Fruit fly (Drosophila melanogaster): ENCODE data around the gene RpS27.

Gene RpS27

dm6 chr3R:25235362-25235761, 12.0 kb downstream of the RpS27 start, which contains the start of gene Sil1:
Gene Sil1, minus strand, starts transcription at chr3R:25235529.
- TF ChIP-seq pum (GFP tag; optimal IDR thresholded peaks at IDR 0.05) (no peak), klu (GFP tag; IDR thresholded peaks at IDR 0.05) (no peak), MESR4 (GFP tag; optimal IDR thresholded peaks at IDR 0.05) (peak; percentile 50), Ssrp (tag; optimal IDR thresholded peaks at IDR 0.05) (no peak), B-H1 (GFP tag; IDR thresholded peaks at IDR 0.05) (no peak), CG13775 (GFP tag; optimal IDR thresholded peaks at IDR 0.05) (no peak), dmrt11E (tag; optimal IDR thresholded peaks at IDR 0.05) (no peak), CG15514 (GFP tag; optimal IDR thresholded peaks at IDR 0.05) (peak; percentile 99), tx (GFP tag; optimal IDR thresholded peaks at IDR 0.05) (no peak), CG15269 (tag; optimal IDR thresholded peaks at IDR 0.05) (no peak), CG1603 (tag; optimal IDR thresholded peaks at IDR 0.05) (peak; percentile 67), CG31365 (tag; optimal IDR thresholded peaks at IDR 0.05) (no peak), Dp (GFP tag; optimal IDR thresholded peaks at IDR 0.05) (peak; percentile 84), CG2678 (tag; optimal IDR thresholded peaks at IDR 0.05) (no peak), dpn (GFP tag; optimal IDR thresholded peaks at IDR 0.05) (no peak), Dref (GFP tag; IDR thresholded peaks at IDR 0.05) (peak; percentile 22; the same call in 1 of the 2 replicates), CG10979 (tag; optimal IDR thresholded peaks at IDR 0.05) (no peak), row (GFP tag; IDR thresholded peaks at IDR 0.05) (0 out of 3 replicates have a peak, but pooled peaks have one; percentile 5), amos (GFP tag; IDR thresholded peaks at IDR 0.05; ENCODE audit: partially characterized antibody) (peak; percentile 33; the same call in 1 of the 2 replicates), pan (optimal IDR thresholded peaks at IDR 0.05) (no peak), pan (GFP tag; optimal IDR thresholded peaks at IDR 0.05 in 1 of 2, IDR thresholded peaks at IDR 0.05 in 1 of 2) (no peak), slbo (GFP tag; IDR thresholded peaks at IDR 0.05) (no peak), zfh2 (GFP tag; optimal IDR thresholded peaks at IDR 0.05) (no peak), br (optimal IDR thresholded peaks at IDR 0.05) (no peak), CG10267 (tag; optimal IDR thresholded peaks at IDR 0.05) (peak; percentile 21), Spps (tag; optimal IDR thresholded peaks at IDR 0.05) (no peak), CG30431 (GFP tag; optimal IDR thresholded peaks at IDR 0.05) (no peak), Sox102F (GFP tag; optimal IDR thresholded peaks at IDR 0.05) (no peak), Myb (GFP tag; optimal IDR thresholded peaks at IDR 0.05) (peak; percentile 93), ems (GFP tag; optimal IDR thresholded peaks at IDR 0.05) (no peak), rib (GFP tag; IDR thresholded peaks at IDR 0.05) (no peak), CG4617 (GFP tag; optimal IDR thresholded peaks at IDR 0.05; ENCODE audit: borderline replicate concordance) (peak; percentile 33), CG2116 (GFP tag; optimal IDR thresholded peaks at IDR 0.05) (peak; percentile 26), fd64A (GFP tag; optimal IDR thresholded peaks at IDR 0.05) (no peak), CG9797 (GFP tag; optimal IDR thresholded peaks at IDR 0.05) (peak; percentile 75), CG11085 (GFP tag; IDR thresholded peaks at IDR 0.05) (no peak), croc (GFP tag; conservative IDR thresholded peaks at IDR 0.05) (no peak), Oaz (GFP tag; IDR thresholded peaks at IDR 0.05) (no peak), stwl (tag; optimal IDR thresholded peaks at IDR 0.05) (peak; percentile 49), MBD-R2 (GFP tag; IDR thresholded peaks at IDR 0.05) (peak; percentile 32; the same call in 1 of the 2 replicates), C15 (GFP tag; IDR thresholded peaks at IDR 0.05) (no peak), trem (tag; optimal IDR thresholded peaks at IDR 0.05) (peak; percentile 45), Antp (GFP tag; optimal IDR thresholded peaks at IDR 0.05) (no peak), Ets97D (GFP tag; optimal IDR thresholded peaks at IDR 0.05) (peak; percentile 18), pzg (GFP tag; optimal IDR thresholded peaks at IDR 0.05) (peak; percentile 66), bbx (GFP tag; IDR thresholded peaks at IDR 0.05; ENCODE audit: partially characterized antibody) (peak; percentile 27; the same call in 1 of the 2 replicates), Max (GFP tag; optimal IDR thresholded peaks at IDR 0.05) (no peak), CG7786 (GFP tag; optimal IDR thresholded peaks at IDR 0.05) (no peak), fd3F (GFP tag; optimal IDR thresholded peaks at IDR 0.05) (no peak), gfzf (GFP tag; optimal IDR thresholded peaks at IDR 0.05) (peak; percentile 76), knrl (GFP tag; IDR thresholded peaks at IDR 0.05; ENCODE audit: partially characterized antibody) (peak; percentile 31; the same call in 1 of the 3 replicates)

Data from whole organism, embryonic.